Worm (Caenorhabditis elegans) whole organism, L2 larva: ENCODE measurements around the gene rbr-2.

Experiments used
- C34F6.9 ChIP-seq: fragments of 150-350 bp; optimal IDR thresholded peaks from 2 replicates; lab custom pipeline; 2014; ENCODE audit warnings: missing biosample characterization, missing genetic modification characterization
- alr-1 ChIP-seq: fragments of 150-350 bp; optimal IDR thresholded peaks from 2 replicates; lab custom pipeline; 2014; ENCODE audit warnings: missing biosample characterization, missing genetic modification characterization
- ama-1 ChIP-seq: fragments of 150-350 bp; optimal IDR thresholded peaks from 2 replicates; lab custom pipeline; 2018; ENCODE audit warnings: inconsistent platforms
- lin-39 ChIP-seq: fragments of 150-350 bp; optimal IDR thresholded peaks from 2 replicates; lab custom pipeline; 2014; ENCODE audit warnings: missing biosample characterization, missing genetic modification reagents, missing genetic modification characterization
- lsy-2 ChIP-seq, 2 experiments: fragments of 150-350 bp in 1 of 2; sonication (generic microtip) in 1 of 2; optimal IDR thresholded peaks; 2 replicates each; lab custom pipeline; 2014 to 2017; ENCODE audit warnings: missing biosample characterization in 2 of 2, missing genetic modification characterization in 2 of 2
- nhr-237 ChIP-seq: fragments of 150-350 bp; optimal IDR thresholded peaks from 2 replicates; lab custom pipeline; 2014; ENCODE audit warnings: missing biosample characterization, missing genetic modification characterization
- snpc-4 ChIP-seq: fragments of 150-350 bp; optimal IDR thresholded peaks from 2 replicates; lab custom pipeline; 2014; ENCODE audit warnings: missing biosample characterization, missing genetic modification characterization
- zag-1 ChIP-seq: fragments of 150-350 bp; optimal IDR thresholded peaks from 2 replicates; lab custom pipeline; 2014; ENCODE audit warnings: missing biosample characterization, missing genetic modification characterization
- ztf-11 ChIP-seq: sonication (generic microtip); optimal IDR thresholded peaks from 2 replicates; lab custom pipeline; 2017; ENCODE audit warnings: missing biosample characterization, missing genetic modification characterization

ce11 chrIV:10881230-10881629, 38.6 kb upstream of the rbr-2 start, which contains the start of gene F13E9.13:
- TF ChIP-seq snpc-4 (tag; lab: Kevin White, UChicago), result no peak
- no peak for TF ChIP-seq alr-1 (tag; lab: Kevin White, UChicago)
- TF ChIP-seq ztf-11, result no peak
- no peak for TF ChIP-seq ama-1 (lab: Kevin White, UChicago)
- no peak for TF ChIP-seq nhr-237 (tag; lab: Kevin White, UChicago)
- TF ChIP-seq lin-39 (tag; lab: Kevin White, UChicago), result no peak
- TF ChIP-seq zag-1 (tag; lab: Kevin White, UChicago), result no peak
- TF ChIP-seq lsy-2 (tag; optimal IDR thresholded peaks at IDR 0.05; lab: Kevin White, UChicago), result no peak
- no peak for TF ChIP-seq C34F6.9 (tag; lab: Kevin White, UChicago)
